Worm (Caenorhabditis elegans) whole organism, L4 larva: ENCODE results near the gene M57.1.

Experiments
- F10B5.3 ChIP-seq: sonication (generic microtip); optimal IDR thresholded peaks from 2 replicates; lab custom pipeline; 2016; ENCODE audit warnings: mild to moderate bottlenecking, missing genetic modification characterization, missing compliant biosample characterization
- F37D6.2 ChIP-seq: sonication (generic microtip); optimal IDR thresholded peaks from 2 replicates; lab custom pipeline; 2016; ENCODE audit warnings: mild to moderate bottlenecking, missing genetic modification characterization, missing compliant biosample characterization
- F44E2.7 ChIP-seq: fragments of 200-800 bp; sonication (Bioruptor generic); IDR thresholded peaks from 2 replicates; pipeline ENCODE4 v2.1.2; 2022; ENCODE audit warnings: missing genetic modification characterization, missing compliant biosample characterization
- Y105C5A.15 ChIP-seq: fragments of 200-800 bp; sonication (Bioruptor generic); IDR thresholded peaks from 2 replicates; pipeline ENCODE4 v1.3.6; 2022; ENCODE audit warnings: missing genetic modification characterization, missing compliant biosample characterization
- Y48G9A.11 ChIP-seq: fragments of 200-800 bp; sonication (Bioruptor generic); IDR thresholded peaks from 2 replicates; pipeline ENCODE4 v1.3.6; 2022; ENCODE audit warnings: missing genetic modification reagents, missing genetic modification characterization, missing compliant biosample characterization
- ZK337.2 ChIP-seq: fragments of 200-800 bp; sonication (Bioruptor generic); IDR thresholded peaks from 2 replicates; pipeline ENCODE4 v1.3.6; 2022; ENCODE audit warnings: missing genetic modification reagents, missing genetic modification characterization, missing compliant biosample characterization
- ZK546.5 ChIP-seq, 2 experiments: sonication (generic microtip); optimal IDR thresholded peaks; 2 replicates each; lab custom pipeline; 2017; ENCODE audit warnings: missing biosample characterization in 2 of 2, missing genetic modification characterization in 2 of 2
- aha-1 ChIP-seq: fragments of 150-350 bp; peaks from one replicate; lab custom pipeline; 2014; ENCODE audit warnings: missing biosample characterization, missing genetic modification characterization
- aly-2 ChIP-seq: sonication (generic microtip); optimal IDR thresholded peaks from 2 replicates; lab custom pipeline; 2018; ENCODE audit warnings: missing biosample characterization, missing genetic modification characterization
- ama-1 ChIP-seq: fragments of 150-350 bp; optimal IDR thresholded peaks from 2 replicates; lab custom pipeline; 2014; ENCODE audit warnings: inconsistent platforms, mixed read lengths
- attf-4 ChIP-seq: sonication (generic microtip); optimal IDR thresholded peaks from 3 replicates; lab custom pipeline; 2017; ENCODE audit warnings: missing biosample characterization, missing genetic modification characterization
- ceh-28 ChIP-seq: fragments of 150-350 bp; optimal IDR thresholded peaks from 2 replicates; lab custom pipeline; 2014; ENCODE audit warnings: missing biosample characterization, missing genetic modification reagents, missing genetic modification characterization
- ces-1 ChIP-seq: fragments of 150-350 bp; sonication (generic microtip); optimal IDR thresholded peaks from 4 replicates; lab custom pipeline; 2014; ENCODE audit warnings: missing biosample characterization, missing genetic modification reagents, missing genetic modification characterization
- cey-2 ChIP-seq: sonication (generic microtip); optimal IDR thresholded peaks from 3 replicates; lab custom pipeline; 2017; ENCODE audit warnings: missing genetic modification characterization, mild to moderate bottlenecking, missing compliant biosample characterization, antibody characterized with exemption, borderline replicate concordance; ENCODE audit not compliant: insufficient read depth
- ctbp-1 ChIP-seq: fragments of 200-800 bp; sonication (Bioruptor generic); IDR thresholded peaks from 2 replicates; pipeline ENCODE4 v1.3.6; 2022; ENCODE audit warnings: missing genetic modification reagents, missing genetic modification characterization, missing compliant biosample characterization
- daf-12 ChIP-seq: fragments of 150-350 bp; optimal IDR thresholded peaks from 2 replicates; lab custom pipeline; 2014; ENCODE audit warnings: missing biosample characterization, missing genetic modification reagents, missing genetic modification characterization
- daf-16 ChIP-seq, 3 experiments: sonication (generic microtip); optimal IDR thresholded peaks; 2 replicates each; lab custom pipeline; 2016 to 2017; ENCODE audit warnings: missing genetic modification characterization in 3 of 3, missing genetic modification reagents in 3 of 3, mild to moderate bottlenecking in 2 of 3, missing compliant biosample characterization in 2 of 3, missing biosample characterization in 1 of 3, moderate library complexity in 1 of 3
- dmd-6 ChIP-seq: fragments of 200-800 bp; sonication (Bioruptor generic); IDR thresholded peaks from 2 replicates; pipeline ENCODE4 v1.3.6; 2022; ENCODE audit warnings: missing genetic modification reagents, missing genetic modification characterization, missing compliant biosample characterization
- dmd-9 ChIP-seq: fragments of 200-800 bp; sonication (Bioruptor generic); IDR thresholded peaks from 2 replicates; pipeline ENCODE4 v1.3.6; 2022; ENCODE audit warnings: missing genetic modification reagents, missing genetic modification characterization, missing compliant biosample characterization
- dpl-1 ChIP-seq: fragments of 150-350 bp; optimal IDR thresholded peaks from 2 replicates; lab custom pipeline; 2014; ENCODE audit warnings: missing biosample characterization, missing genetic modification reagents, missing genetic modification characterization
- egl-27 ChIP-seq: sonication (generic microtip); optimal IDR thresholded peaks from 3 replicates; lab custom pipeline; 2017; ENCODE audit warnings: missing biosample characterization, missing genetic modification reagents, missing genetic modification characterization
- fkh-10 ChIP-seq: fragments of 150-350 bp; optimal IDR thresholded peaks from 2 replicates; lab custom pipeline; 2014; ENCODE audit warnings: missing biosample characterization, missing genetic modification reagents, missing genetic modification characterization
- fos-1 ChIP-seq: fragments of 150-350 bp; optimal IDR thresholded peaks from 2 replicates; lab custom pipeline; 2014; ENCODE audit warnings: missing biosample characterization, missing genetic modification characterization
- hmg-1.1 ChIP-seq: fragments of 200-800 bp; sonication (Bioruptor generic); IDR thresholded peaks from 2 replicates; pipeline ENCODE4 v1.3.6; 2022; ENCODE audit warnings: missing genetic modification reagents, missing genetic modification characterization, missing compliant biosample characterization
- jun-1 ChIP-seq: fragments of 150-350 bp; optimal IDR thresholded peaks from 2 replicates; lab custom pipeline; 2014; ENCODE audit warnings: missing biosample characterization, missing genetic modification reagents, missing genetic modification characterization
- lim-7 ChIP-seq: fragments of 200-800 bp; sonication (Bioruptor generic); IDR thresholded peaks from 2 replicates; pipeline ENCODE4 v1.3.6; 2022; ENCODE audit warnings: missing genetic modification characterization, missing compliant biosample characterization
- lin-15B ChIP-seq: fragments of 150-350 bp; sonication (generic microtip); optimal IDR thresholded peaks from 3 replicates; lab custom pipeline; 2014; ENCODE audit warnings: missing biosample characterization, missing genetic modification characterization
- lir-3 ChIP-seq: sonication (generic microtip); optimal IDR thresholded peaks from 2 replicates; lab custom pipeline; 2016; ENCODE audit warnings: mild to moderate bottlenecking, missing genetic modification characterization, missing compliant biosample characterization
- madf-5 ChIP-seq, 2 experiments: fragments of 200-800 bp; sonication (Bioruptor generic); IDR thresholded peaks; 2 replicates each; pipeline ENCODE4 v1.3.6; 2022; ENCODE audit warnings: missing compliant biosample characterization in 2 of 2, missing genetic modification characterization in 2 of 2
- mdt-29 ChIP-seq: fragments of 200-800 bp; sonication (Bioruptor generic); IDR thresholded peaks from 2 replicates; pipeline ENCODE4 v1.3.6; 2022; ENCODE audit warnings: missing genetic modification reagents, missing genetic modification characterization, missing compliant biosample characterization
- mep-1 ChIP-seq: fragments of 150-350 bp; sonication (generic microtip); optimal IDR thresholded peaks from 3 replicates; lab custom pipeline; 2014; ENCODE audit warnings: missing biosample characterization, missing genetic modification characterization
- mes-2 ChIP-seq: sonication (generic microtip); optimal IDR thresholded peaks from 2 replicates; lab custom pipeline; 2016; ENCODE audit warnings: missing genotype, mild to moderate bottlenecking, missing genetic modification characterization, missing compliant biosample characterization; ENCODE audit not compliant: poor library complexity, severe bottlenecking
- mxl-2 ChIP-seq: fragments of 200-800 bp; sonication (Bioruptor generic); conservative IDR thresholded peaks from 2 replicates; pipeline ENCODE4 v1.3.6; 2022; ENCODE audit warnings: missing genetic modification reagents, missing genetic modification characterization, missing compliant biosample characterization
- mxl-3 ChIP-seq: fragments of 200-800 bp; sonication (Bioruptor generic); optimal IDR thresholded peaks from 2 replicates; lab custom pipeline; 2018; ENCODE audit warnings: mild to moderate bottlenecking, missing genetic modification characterization, missing compliant biosample characterization
- nhr-237 ChIP-seq: sonication (generic microtip); optimal IDR thresholded peaks from 2 replicates; lab custom pipeline; 2017; ENCODE audit warnings: missing biosample characterization, missing genetic modification characterization
- nhr-48 ChIP-seq: sonication (generic microtip); optimal IDR thresholded peaks from 2 replicates; lab custom pipeline; 2016; ENCODE audit warnings: mild to moderate bottlenecking, missing genetic modification characterization, missing compliant biosample characterization
- nhr-6 ChIP-seq: fragments of 150-350 bp; optimal IDR thresholded peaks from 2 replicates; lab custom pipeline; 2014; ENCODE audit warnings: missing biosample characterization, missing genetic modification characterization
- nhr-76 ChIP-seq: fragments of 150-350 bp; optimal IDR thresholded peaks from 2 replicates; lab custom pipeline; 2014; ENCODE audit warnings: missing biosample characterization, missing genetic modification characterization
- nhr-77 ChIP-seq: fragments of 150-350 bp; optimal IDR thresholded peaks from 2 replicates; lab custom pipeline; 2014; ENCODE audit warnings: missing biosample characterization, missing genetic modification characterization
- sdz-12 ChIP-seq: fragments of 200-800 bp; sonication (Bioruptor generic); optimal IDR thresholded peaks from 2 replicates; lab custom pipeline; 2018; ENCODE audit warnings: mild to moderate bottlenecking, missing genetic modification characterization, missing compliant biosample characterization
- set-16 ChIP-seq: fragments of 200-800 bp; sonication (Bioruptor generic); IDR thresholded peaks from 2 replicates; pipeline ENCODE4 v1.3.6; 2022; ENCODE audit warnings: missing genetic modification reagents, missing genetic modification characterization, missing compliant biosample characterization
- skn-1 ChIP-seq: fragments of 150-350 bp; optimal IDR thresholded peaks from 2 replicates; lab custom pipeline; 2014; ENCODE audit warnings: missing biosample characterization, missing genetic modification characterization
- spr-1 ChIP-seq: sonication (generic microtip); optimal IDR thresholded peaks from 2 replicates; lab custom pipeline; 2016; ENCODE audit warnings: mild to moderate bottlenecking, missing genetic modification characterization, missing compliant biosample characterization
- tag-97 ChIP-seq: fragments of 200-800 bp; sonication (Bioruptor generic); IDR thresholded peaks from 2 replicates; pipeline ENCODE4 v1.3.6; 2022; ENCODE audit warnings: missing genetic modification characterization, missing compliant biosample characterization
- tra-1 ChIP-seq: fragments of 200-800 bp; sonication (Bioruptor generic); IDR thresholded peaks from 2 replicates; pipeline ENCODE4 v1.3.6; 2022; ENCODE audit warnings: missing genetic modification reagents, missing genetic modification characterization, missing compliant biosample characterization
- vab-7 ChIP-seq: fragments of 200-800 bp; sonication (Bioruptor generic); IDR thresholded peaks from 2 replicates; pipeline ENCODE4 v1.3.6; 2022; ENCODE audit warnings: missing genetic modification reagents, missing genetic modification characterization, missing compliant biosample characterization
- zag-1 ChIP-seq: fragments of 150-350 bp; optimal IDR thresholded peaks from 2 replicates; lab custom pipeline; 2014; ENCODE audit warnings: missing biosample characterization, missing genetic modification characterization
- zfp-3 ChIP-seq: fragments of 200-800 bp; sonication (Bioruptor generic); conservative IDR thresholded peaks from 2 replicates; pipeline ENCODE4 v1.3.6; 2022; ENCODE audit warnings: missing genetic modification reagents, missing genetic modification characterization, missing compliant biosample characterization
- ztf-11 ChIP-seq: fragments of 150-350 bp; optimal IDR thresholded peaks from 2 replicates; lab custom pipeline; 2014; ENCODE audit warnings: missing biosample characterization, missing genetic modification characterization

Gene M57.1

DNA sequence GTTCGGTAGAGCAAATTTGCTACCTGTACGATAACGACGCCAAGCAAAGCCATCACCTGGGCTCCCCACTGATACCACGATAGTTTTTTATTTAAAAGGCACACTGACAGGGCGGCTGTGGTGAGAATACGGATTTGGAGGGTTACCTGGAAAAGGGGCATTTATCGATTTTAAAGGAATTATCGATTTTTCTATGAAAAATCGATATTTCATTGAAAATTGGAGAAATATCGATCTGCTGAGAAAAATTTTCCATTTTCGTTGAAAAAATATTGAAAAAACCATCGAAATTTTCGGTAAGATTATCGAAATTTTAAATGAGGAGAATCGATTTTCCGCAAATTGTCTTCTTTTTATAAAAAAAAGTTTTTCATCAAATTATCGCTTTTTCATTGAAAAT, 12.8 kb downstream of the M57.1 start:
- TF ChIP-seq mxl-2 (GFP tag; lab: Robert Waterston, UW) (no peak), fos-1 (tag; lab: Kevin White, UChicago) (no peak), ceh-28 (tag; lab: Kevin White, UChicago) (peak; percentile 87)

DNA sequence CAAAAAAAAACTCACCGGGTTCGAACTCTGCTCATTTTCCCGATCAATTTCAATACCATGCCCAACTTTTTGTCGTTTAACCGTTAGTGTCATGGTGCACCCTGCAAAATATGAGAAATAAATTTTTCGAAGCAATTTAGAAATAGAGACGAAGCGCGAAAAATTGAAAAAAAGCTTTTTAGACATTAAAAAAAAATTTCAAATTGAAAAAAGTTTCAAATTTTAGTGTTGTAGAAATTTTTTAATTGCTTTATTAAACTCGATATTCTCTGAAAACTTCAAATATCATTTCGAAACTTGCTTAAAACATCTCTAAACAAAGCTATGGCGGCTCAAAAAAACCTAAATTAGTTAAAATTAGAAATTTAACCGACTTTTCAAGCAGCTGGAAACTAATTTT, 15.2 kb downstream of the M57.1 start, which contains the start of gene nstp-6:
TSS of gene nstp-6 (minus strand) at position 101 of the 400 bp plus-strand sequence.
- no peak for TF ChIP-seq ztf-11 (tag; lab: Kevin White, UChicago)
- no peak for TF ChIP-seq fkh-10
- TF ChIP-seq tag-97 (GFP tag; lab: Robert Waterston, UW): no peak
- no peak for TF ChIP-seq ctbp-1 (GFP tag; lab: Robert Waterston, UW)
- TF ChIP-seq mdt-29 (GFP tag; lab: Robert Waterston, UW): no peak
- no peak for TF ChIP-seq sdz-12 (GFP tag; lab: Kevin White, UChicago)
- TF ChIP-seq tra-1 (GFP tag; lab: Robert Waterston, UW): no peak
- TF ChIP-seq nhr-237 (tag; lab: Kevin White, UChicago): no peak

DNA sequence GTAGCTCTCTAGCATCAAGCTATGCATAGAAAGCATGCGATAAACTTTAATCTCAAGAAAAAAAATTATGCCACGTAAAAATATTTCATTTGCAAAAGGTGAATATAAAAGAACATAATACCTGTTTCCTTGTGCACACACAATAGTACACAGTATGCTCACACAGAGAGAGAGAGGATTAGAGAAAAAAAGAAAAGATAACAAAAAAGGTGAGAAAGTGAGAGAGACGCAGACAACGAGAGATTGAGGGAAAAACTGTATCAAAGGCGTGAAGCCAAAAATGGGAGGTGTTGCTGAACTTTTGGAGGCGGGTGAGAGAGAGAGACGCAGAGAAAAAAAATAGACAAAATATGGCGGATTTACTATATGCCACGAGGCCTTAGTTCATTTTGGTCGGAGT, 16.0 kb downstream of the M57.1 start:
- TF ChIP-seq tra-1 (GFP tag; lab: Robert Waterston, UW) (no peak), ZK546.5 (tag; optimal IDR thresholded peaks at IDR 0.05; lab: Kevin White, UChicago) (no peak), ZK337.2 (GFP tag; lab: Robert Waterston, UW) (no peak), F37D6.2 (no peak), aly-2 (tag; lab: Kevin White, UChicago) (no peak), set-16 (GFP tag; lab: Robert Waterston, UW) (no peak), mxl-3 (GFP tag; lab: Kevin White, UChicago) (no peak), skn-1 (tag; lab: Kevin White, UChicago) (no peak), hmg-1.1 (GFP tag; lab: Robert Waterston, UW) (no peak), egl-27 (tag; lab: Kevin White, UChicago) (no peak), aha-1 (tag; lab: Kevin White, UChicago) (no peak), mxl-2 (GFP tag; lab: Robert Waterston, UW) (no peak), attf-4 (tag; lab: Kevin White, UChicago) (no peak), dpl-1 (GFP tag; lab: Kevin White, UChicago) (no peak), cey-2 (no peak), nhr-76 (tag; lab: Kevin White, UChicago) (no peak), lim-7 (GFP tag; lab: Robert Waterston, UW) (no peak), vab-7 (GFP tag; lab: Robert Waterston, UW) (no peak), lir-3 (tag; lab: Kevin White, UChicago) (no peak), zfp-3 (GFP tag; lab: Robert Waterston, UW) (no peak), daf-16 (GFP tag; optimal IDR thresholded peaks at IDR 0.05; lab: Kevin White, UChicago) (no peak), daf-16 (tag; optimal IDR thresholded peaks at IDR 0.05; lab: Kevin White, UChicago) (peak; percentile 76), F10B5.3 (tag; lab: Kevin White, UChicago) (peak; percentile 47), ama-1 (lab: Kevin White, UChicago) (no peak), madf-5 (GFP tag; IDR thresholded peaks at IDR 0.05; lab: Robert Waterston, UW) (no peak), mes-2 (peak; percentile 57), zag-1 (tag; lab: Kevin White, UChicago) (no peak), nhr-77 (tag; lab: Kevin White, UChicago) (no peak), dmd-9 (no peak), spr-1 (tag; lab: Kevin White, UChicago) (no peak), ces-1 (no peak), Y105C5A.15 (no peak), daf-12 (tag; lab: Kevin White, UChicago) (no peak), dmd-6 (GFP tag; lab: Robert Waterston, UW) (peak; percentile 25; the same call in 1 of the 2 replicates), nhr-6 (peak; percentile 86), lin-15B (tag; lab: Kevin White, UChicago) (no peak), Y48G9A.11 (no peak), F44E2.7 (GFP tag; lab: Robert Waterston, UW) (no peak), jun-1 (peak; percentile 10), mep-1 (peak; percentile 50), nhr-48 (tag; lab: Kevin White, UChicago) (peak; percentile 25)
